Fruit fly (Drosophila melanogaster) Kc167 (cell line): Measurements from ENCODE around the gene Cp38.

Source experiments
- Myc ChIP-seq: fragments of >200 bp; optimal IDR thresholded peaks from 2 replicates; lab custom pipeline; 2017; ENCODE audit warnings: missing external identifiers
- Sin3A ChIP-seq: fragments of >200 bp; optimal IDR thresholded peaks from 2 replicates; lab custom pipeline; 2018; ENCODE audit warnings: missing external identifiers

DNA sequence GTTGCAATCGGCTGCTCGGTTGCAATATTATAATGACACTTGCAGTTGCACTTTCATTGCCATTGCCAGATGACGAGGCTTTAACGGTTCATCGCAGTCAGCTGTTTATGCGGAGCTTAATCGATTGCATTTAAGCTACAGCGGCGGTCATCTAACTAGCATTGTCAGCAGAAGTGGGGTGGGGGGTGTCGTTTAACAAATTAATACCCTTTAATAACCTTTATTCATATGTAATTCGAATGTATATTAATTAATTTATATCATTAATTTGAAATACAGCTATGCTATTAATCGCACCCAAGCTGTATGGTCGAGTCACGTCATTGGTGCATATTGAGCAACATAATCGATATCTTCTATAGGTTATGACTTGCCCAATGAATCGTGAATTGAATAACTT, 11.2 kb downstream of the Cp38 start:
- TF ChIP-seq Sin3A (no peak), Myc (lab: Kevin White, UChicago) (no peak)
